Worm (Caenorhabditis elegans): ENCODE measurements around the gene srx-41.

Gene srx-41

ce11 chrV:3585011-3585410 is 52.0 kb downstream of the srx-41 start:
- peak; percentile 79; the same call in 1 of the 2 replicates for TF ChIP-seq ekl-4 (GFP tag; IDR thresholded peaks at IDR 0.05)
- TF ChIP-seq ceh-100 (GFP tag; IDR thresholded peaks at IDR 0.05) = peak; percentile 33; the same call in 1 of the 2 replicates
- no peak for TF ChIP-seq pha-4 (tag; optimal IDR thresholded peaks at IDR 0.05)
- TF ChIP-seq F52B5.7 (tag; optimal IDR thresholded peaks at IDR 0.05) = peak; percentile 9
- no peak for TF ChIP-seq nfya-1 (tag; optimal IDR thresholded peaks at IDR 0.05; ENCODE audit: borderline replicate concordance, insufficient read depth)
- TF ChIP-seq sptf-2 (GFP tag; optimal IDR thresholded peaks at IDR 0.05) = no peak
- no peak for TF ChIP-seq bed-2 (GFP tag; IDR thresholded peaks at IDR 0.05)
- no peak for TF ChIP-seq nhr-27 (tag; optimal IDR thresholded peaks at IDR 0.05)
- TF ChIP-seq lin-35 (GFP tag; optimal IDR thresholded peaks at IDR 0.05) = peak in 2 of 3 experiments; percentile 4 to 63
- no peak for TF ChIP-seq ztf-6 (GFP tag; IDR thresholded peaks at IDR 0.05)
- no peak; the same call in 1 of the 2 replicates for TF ChIP-seq madf-8 (GFP tag; conservative IDR thresholded peaks at IDR 0.05)
- no peak for TF ChIP-seq Y53F4B.3 (GFP tag; IDR thresholded peaks at IDR 0.05)
- TF ChIP-seq F10E7.11 (tag; optimal IDR thresholded peaks at IDR 0.05) = no peak
- no peak for TF ChIP-seq cebp-1 (GFP tag; IDR thresholded peaks at IDR 0.05)
- peak; percentile 41 for TF ChIP-seq cebp-1 (tag; optimal IDR thresholded peaks at IDR 0.05)
- TF ChIP-seq Y67H2A.10 (GFP tag; conservative IDR thresholded peaks at IDR 0.05) = no peak
- no peak for TF ChIP-seq hlh-26 (GFP tag; conservative IDR thresholded peaks at IDR 0.05)
- peak; percentile 96 for TF ChIP-seq hrde-1 (tag; optimal IDR thresholded peaks at IDR 0.05; ENCODE audit: borderline replicate concordance)
- peak in 1 of 2 experiments; percentile 17 for TF ChIP-seq rec-8 (tag; optimal IDR thresholded peaks at IDR 0.05)
- TF ChIP-seq fkh-3 (tag; optimal IDR thresholded peaks at IDR 0.05) = no peak
- TF ChIP-seq snpc-1.1 (tag; optimal IDR thresholded peaks at IDR 0.05; ENCODE audit: insufficient read depth) = peak; percentile 80
- no peak for TF ChIP-seq nhr-90 (tag; optimal IDR thresholded peaks at IDR 0.05)
- TF ChIP-seq ztf-28 (GFP tag; IDR thresholded peaks at IDR 0.05) = no peak
- peak; percentile 73 for TF ChIP-seq tlf-1 (GFP tag; optimal IDR thresholded peaks at IDR 0.05)
- TF ChIP-seq F23B12.7 (tag; optimal IDR thresholded peaks at IDR 0.05; ENCODE audit: insufficient read depth) = no peak
- no peak for TF ChIP-seq egl-44 (GFP tag; IDR thresholded peaks at IDR 0.05)
- peak; percentile 53 for TF ChIP-seq snpc-3.4 (tag; optimal IDR thresholded peaks at IDR 0.05)
- peak in 1 of 2 experiments; percentile 7 for TF ChIP-seq let-607 (tag; optimal IDR thresholded peaks at IDR 0.05)
- no peak for TF ChIP-seq chd-7 (tag; optimal IDR thresholded peaks at IDR 0.05)
- TF ChIP-seq F57C9.4 (tag; optimal IDR thresholded peaks at IDR 0.05) = no peak
- peak; percentile 77 for TF ChIP-seq F49E8.2 (tag; optimal IDR thresholded peaks at IDR 0.05; ENCODE audit: insufficient read depth)
- no peak for TF ChIP-seq T26A5.8 (tag; optimal IDR thresholded peaks at IDR 0.05)
- TF ChIP-seq dpff-1 (tag; optimal IDR thresholded peaks at IDR 0.05) = no peak
- TF ChIP-seq nhr-179 (tag; optimal IDR thresholded peaks at IDR 0.05) = no peak
- no peak for TF ChIP-seq bed-1 (GFP tag; IDR thresholded peaks at IDR 0.05)
- no peak for TF ChIP-seq nhr-120 (GFP tag; IDR thresholded peaks at IDR 0.05)
- TF ChIP-seq gei-17 (GFP tag; optimal IDR thresholded peaks at IDR 0.05) = no peak
- peak; percentile 35; the same call in 1 of the 2 replicates for TF ChIP-seq ztf-25 (GFP tag; IDR thresholded peaks at IDR 0.05)
- peak; percentile 52 for TF ChIP-seq efl-1 (GFP tag; optimal IDR thresholded peaks at IDR 0.05)
- no peak for TF ChIP-seq B0019.2 (GFP tag; conservative IDR thresholded peaks at IDR 0.05)
- TF ChIP-seq F22D6.2 (tag; optimal IDR thresholded peaks at IDR 0.05) = no peak
- TF ChIP-seq ztf-3 (GFP tag; optimal IDR thresholded peaks at IDR 0.05) = no peak
- peak; percentile 2 for TF ChIP-seq ceh-79 (tag; optimal IDR thresholded peaks at IDR 0.05)
- TF ChIP-seq lag-1 (GFP tag; IDR thresholded peaks at IDR 0.05) = no peak
- TF ChIP-seq mel-28 (tag; optimal IDR thresholded peaks at IDR 0.05; ENCODE audit: borderline replicate concordance) = no peak
- peak; percentile 54; the same call in 1 of the 2 replicates for TF ChIP-seq F33H1.4 (GFP tag; IDR thresholded peaks at IDR 0.05)
- no peak for TF ChIP-seq F57A8.1 (GFP tag; optimal IDR thresholded peaks at IDR 0.05)

Data from whole organism, young adult.